Fruit fly (Drosophila melanogaster) whole organism, embryonic: Measurements from ENCODE around the gene Nf-YC.

ENCODE experiments used
- Antp ChIP-seq: fragments of 200-800 bp; sonication (Bioruptor generic); optimal IDR thresholded peaks from 3 replicates; lab custom pipeline; 2016; ENCODE audit warnings: missing biosample characterization, missing genetic modification characterization
- Bdp1 ChIP-seq: fragments of 200-800 bp; sonication (Bioruptor generic); optimal IDR thresholded peaks from 3 replicates; lab custom pipeline; 2016; ENCODE audit warnings: missing biosample characterization, missing genetic modification characterization
- Blimp-1 ChIP-seq: fragments of 200-800 bp; sonication (Bioruptor generic); optimal IDR thresholded peaks from 3 replicates; lab custom pipeline; 2018; ENCODE audit warnings: missing biosample characterization, missing genetic modification characterization, mild to moderate bottlenecking, moderate library complexity, missing genetic modification reagents
- Bteb2 ChIP-seq: fragments of 200-800 bp; sonication (Bioruptor generic); optimal IDR thresholded peaks from 2 replicates; lab custom pipeline; 2016; ENCODE audit warnings: missing biosample characterization, missing genetic modification characterization
- CG10654 ChIP-seq: fragments of 200-800 bp; sonication (Bioruptor generic); optimal IDR thresholded peaks from 2 replicates; lab custom pipeline; 2016; ENCODE audit warnings: missing biosample characterization, missing genetic modification characterization
- CG10979 ChIP-seq: fragments of 200-800 bp; sonication (Bioruptor generic); optimal IDR thresholded peaks from 2 replicates; lab custom pipeline; 2018; ENCODE audit warnings: missing biosample characterization, mild to moderate bottlenecking, missing genetic modification characterization, moderate library complexity
- CG12155 ChIP-seq: fragments of 200-800 bp; sonication (Bioruptor generic); optimal IDR thresholded peaks from 3 replicates; lab custom pipeline; 2016; ENCODE audit warnings: missing biosample characterization, missing genetic modification characterization
- CG12769 ChIP-seq: fragments of 200-800 bp; sonication (Bioruptor generic); optimal IDR thresholded peaks from 2 replicates; lab custom pipeline; 2019; ENCODE audit warnings: missing biosample characterization, mild to moderate bottlenecking, missing genetic modification characterization, moderate library complexity
- CG13624 ChIP-seq: fragments of 200-800 bp; sonication (Bioruptor generic); optimal IDR thresholded peaks from 2 replicates; lab custom pipeline; 2016; ENCODE audit warnings: missing biosample characterization, missing genetic modification characterization
- CG15601 ChIP-seq: fragments of 200-800 bp; sonication (Bioruptor generic); optimal IDR thresholded peaks from 3 replicates; lab custom pipeline; 2019; ENCODE audit warnings: missing biosample characterization, mild to moderate bottlenecking, missing genetic modification characterization, moderate library complexity
- CG1832 ChIP-seq: fragments of 200-800 bp; sonication (Bioruptor generic); optimal IDR thresholded peaks from 2 replicates; lab custom pipeline; 2017; ENCODE audit warnings: missing biosample characterization, mild to moderate bottlenecking, missing genetic modification characterization, inconsistent platforms
- CG18764 ChIP-seq: fragments of 200-800 bp; sonication (Bioruptor generic); optimal IDR thresholded peaks from 3 replicates; lab custom pipeline; 2016; ENCODE audit warnings: missing biosample characterization, missing genetic modification characterization
- CG2678 ChIP-seq: fragments of 200-800 bp; sonication (Bioruptor generic); optimal IDR thresholded peaks from 3 replicates; lab custom pipeline; 2019; ENCODE audit warnings: missing biosample characterization, mild to moderate bottlenecking, missing genetic modification characterization, moderate library complexity
- CG30431 ChIP-seq: fragments of 200-800 bp; sonication (Bioruptor generic); optimal IDR thresholded peaks from 2 replicates; lab custom pipeline; 2017; ENCODE audit warnings: missing biosample characterization, missing genetic modification characterization
- CG31441 ChIP-seq: fragments of 200-800 bp; sonication (Bioruptor generic); IDR thresholded peaks from 2 replicates; pipeline ENCODE4 v1.3.6; 2022; ENCODE audit warnings: missing biosample characterization, missing genetic modification characterization
- CG3281 ChIP-seq: fragments of 200-800 bp; sonication (Bioruptor generic); optimal IDR thresholded peaks from 3 replicates; lab custom pipeline; 2017; ENCODE audit warnings: missing biosample characterization, mild to moderate bottlenecking, missing genetic modification characterization
- CG4360 ChIP-seq: fragments of 200-800 bp; sonication (Bioruptor generic); IDR thresholded peaks from 2 replicates; pipeline ENCODE4 v1.3.6; 2022; ENCODE audit warnings: missing biosample characterization, missing genetic modification characterization
- CG4424 ChIP-seq: fragments of 200-800 bp; sonication (Bioruptor generic); optimal IDR thresholded peaks from 3 replicates; lab custom pipeline; 2016; ENCODE audit warnings: missing biosample characterization, missing genetic modification characterization
- CG6654 ChIP-seq: fragments of 200-800 bp; sonication (Bioruptor generic); optimal IDR thresholded peaks from 2 replicates; lab custom pipeline; 2017; ENCODE audit warnings: missing biosample characterization, mild to moderate bottlenecking, missing genetic modification characterization
- CG6854 ChIP-seq: fragments of 200-800 bp; sonication (Bioruptor generic); optimal IDR thresholded peaks from 3 replicates; lab custom pipeline; 2017; ENCODE audit warnings: missing biosample characterization, mild to moderate bottlenecking, missing genetic modification characterization
- CG9817 ChIP-seq: fragments of 200-800 bp; sonication (Bioruptor generic); optimal IDR thresholded peaks from 2 replicates; lab custom pipeline; 2018; ENCODE audit warnings: missing biosample characterization, mild to moderate bottlenecking, missing genetic modification characterization, moderate library complexity
- E2f2 ChIP-seq: fragments of 200-800 bp; sonication (Bioruptor generic); IDR thresholded peaks from 2 replicates; pipeline ENCODE4 v1.3.6; 2022; ENCODE audit warnings: missing biosample characterization, missing genetic modification characterization
- ERR ChIP-seq: fragments of 200-800 bp; sonication (Bioruptor generic); optimal IDR thresholded peaks from 2 replicates; lab custom pipeline; 2016; ENCODE audit warnings: missing biosample characterization, missing genetic modification characterization
- Hey ChIP-seq: fragments of 200-800 bp; sonication (Bioruptor generic); optimal IDR thresholded peaks from 3 replicates; lab custom pipeline; 2018; ENCODE audit warnings: missing biosample characterization, mild to moderate bottlenecking, missing genetic modification characterization
- Hr3 ChIP-seq: fragments of 200-800 bp; sonication (Bioruptor generic); optimal IDR thresholded peaks from 3 replicates; lab custom pipeline; 2016; ENCODE audit warnings: missing biosample characterization, missing genetic modification characterization
- Neu2 ChIP-seq: fragments of 200-800 bp; sonication (Bioruptor generic); optimal IDR thresholded peaks from 3 replicates; lab custom pipeline; 2016; ENCODE audit warnings: missing biosample characterization, missing genetic modification characterization, borderline replicate concordance
- Optix ChIP-seq: fragments of 200-800 bp; sonication (Bioruptor generic); IDR thresholded peaks from 3 replicates; pipeline ENCODE4 v1.3.6; 2022; ENCODE audit warnings: missing biosample characterization, missing genetic modification characterization
- TFAM ChIP-seq: fragments of 200-800 bp; sonication (Bioruptor generic); optimal IDR thresholded peaks from 2 replicates; lab custom pipeline; 2017; ENCODE audit warnings: missing biosample characterization, missing genetic modification characterization, inconsistent platforms
- ac ChIP-seq: fragments of 200-800 bp; sonication (Bioruptor generic); optimal IDR thresholded peaks from 3 replicates; lab custom pipeline; 2017; ENCODE audit warnings: missing biosample characterization, mild to moderate bottlenecking, missing genetic modification characterization
- al ChIP-seq: fragments of 200-800 bp; sonication (Bioruptor generic); IDR thresholded peaks from 2 replicates; pipeline ENCODE4 v1.3.6; 2022; ENCODE audit warnings: missing biosample characterization, missing genetic modification characterization
- ase ChIP-seq: fragments of 200-800 bp; sonication (Bioruptor generic); IDR thresholded peaks from 3 replicates; pipeline ENCODE4 v1.3.6; 2022; ENCODE audit warnings: missing biosample characterization, missing genetic modification characterization
- crol ChIP-seq: fragments of 200-800 bp; sonication (Bioruptor generic); IDR thresholded peaks from 2 replicates; pipeline ENCODE4 v1.3.6; 2022; ENCODE audit warnings: missing biosample characterization, missing genetic modification characterization
- dati ChIP-seq: fragments of 200-800 bp; sonication (Bioruptor generic); IDR thresholded peaks from 2 replicates; pipeline ENCODE4 v1.3.6; 2022; ENCODE audit warnings: missing biosample characterization, missing genetic modification characterization
- fd96Cb ChIP-seq: fragments of 200-800 bp; sonication (Bioruptor generic); optimal IDR thresholded peaks from 2 replicates; lab custom pipeline; 2018; ENCODE audit warnings: missing biosample characterization, mild to moderate bottlenecking, missing genetic modification characterization, moderate library complexity
- h ChIP-seq: fragments of >200 bp; optimal IDR thresholded peaks from 2 replicates; lab custom pipeline; 2017
- hb ChIP-seq: fragments of 200-800 bp; sonication (Bioruptor generic); IDR thresholded peaks from 3 replicates; pipeline ENCODE4 v1.3.6; 2022; ENCODE audit warnings: missing biosample characterization, missing genetic modification characterization; ENCODE audit not compliant: partially characterized antibody
- hkb ChIP-seq, 2 experiments: fragments of 200-800 bp in 1 of 2; fragments of >200 bp in 1 of 2; sonication (Bioruptor generic) in 1 of 2; IDR thresholded peaks in 1 of 2; optimal IDR thresholded peaks in 1 of 2; 2 replicates each; pipeline versions ENCODE4 v1.3.6 to Lab custom; 2017 to 2022; ENCODE audit warnings: missing biosample characterization in 1 of 2, missing genetic modification characterization in 1 of 2
- ind ChIP-seq: fragments of 200-800 bp; sonication (Bioruptor generic); optimal IDR thresholded peaks from 3 replicates; lab custom pipeline; 2016; ENCODE audit warnings: missing biosample characterization, missing genetic modification characterization
- kah ChIP-seq: fragments of 200-800 bp; sonication (Bioruptor generic); optimal IDR thresholded peaks from 2 replicates; lab custom pipeline; 2018; ENCODE audit warnings: missing biosample characterization, mild to moderate bottlenecking, missing genetic modification characterization
- nerfin-1 ChIP-seq: fragments of 200-800 bp; sonication (Bioruptor generic); optimal IDR thresholded peaks from 3 replicates; lab custom pipeline; 2019; ENCODE audit warnings: missing biosample characterization, mild to moderate bottlenecking, missing genetic modification characterization, moderate library complexity
- phol ChIP-seq: fragments of 200-800 bp; sonication (Bioruptor generic); optimal IDR thresholded peaks from 3 replicates; lab custom pipeline; 2018; ENCODE audit warnings: missing biosample characterization, mild to moderate bottlenecking, missing genetic modification characterization, moderate library complexity
- prd ChIP-seq, 3 experiments: fragments of >200 bp in 2 of 3; fragments of 200-800 bp in 1 of 3; sonication (Bioruptor generic) in 1 of 3; optimal IDR thresholded peaks in 2 of 3; IDR thresholded peaks in 1 of 3; 2 replicates in 2 of 3; 3 replicates in 1 of 3; pipeline versions ENCODE4 v1.3.6 to Lab custom; 2017 to 2022; ENCODE audit warnings: missing biosample characterization in 1 of 3, missing genetic modification characterization in 1 of 3
- scrt ChIP-seq: fragments of 200-800 bp; sonication (Bioruptor generic); optimal IDR thresholded peaks from 2 replicates; lab custom pipeline; 2018; ENCODE audit warnings: missing biosample characterization, mild to moderate bottlenecking, missing genetic modification characterization, moderate library complexity
- sens ChIP-seq: fragments of 200-800 bp; sonication (Bioruptor generic); peaks from one replicate; lab custom pipeline; 2016; ENCODE audit warnings: missing biosample characterization, missing genetic modification characterization
- tgo ChIP-seq: fragments of 200-800 bp; sonication (Bioruptor generic); IDR thresholded peaks from 3 replicates; pipeline ENCODE4 v1.3.6; 2022; ENCODE audit warnings: missing biosample characterization, missing genetic modification characterization
- unpg ChIP-seq: fragments of 200-800 bp; sonication (Bioruptor generic); optimal IDR thresholded peaks from 3 replicates; lab custom pipeline; 2018; ENCODE audit warnings: missing biosample characterization, mild to moderate bottlenecking, missing genetic modification characterization, moderate library complexity
- zfh1 ChIP-seq: fragments of 200-800 bp; sonication (Bioruptor generic); IDR thresholded peaks from 3 replicates; pipeline ENCODE4 v1.3.6; 2022; ENCODE audit warnings: missing biosample characterization, missing genetic modification characterization

The Nf-YC gene

DNA sequence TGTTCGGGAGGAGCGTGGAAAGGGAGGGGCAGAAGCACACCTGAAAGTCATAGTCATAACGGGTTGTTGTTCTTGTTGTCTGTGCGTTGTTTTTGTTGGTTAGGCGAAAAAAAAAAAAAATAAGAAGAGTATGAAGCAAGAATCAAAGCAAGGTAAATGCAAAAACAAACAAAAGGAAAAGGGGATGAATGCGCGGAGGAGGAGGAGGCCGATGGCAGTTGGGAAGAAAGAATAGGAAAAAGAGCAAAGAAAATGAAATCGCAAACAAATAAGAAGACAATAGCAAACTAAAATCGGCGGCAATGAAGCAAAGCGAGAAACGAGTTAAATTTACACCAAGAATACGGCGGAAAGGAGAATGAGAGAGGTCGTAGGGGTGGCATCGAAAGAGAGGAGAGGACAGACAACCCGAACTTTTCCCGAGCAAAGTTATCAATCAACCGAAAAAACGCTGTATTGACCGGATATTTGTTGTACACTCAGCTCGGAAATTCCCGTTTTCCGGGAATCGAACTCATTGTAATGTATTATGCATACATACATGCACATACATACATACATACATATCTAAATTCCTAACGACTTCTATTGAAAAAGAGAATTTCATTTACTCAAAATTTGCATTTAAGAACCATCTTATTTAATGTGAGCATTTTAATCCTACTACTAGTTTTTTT, 39.8 kb upstream of the Nf-YC start (continued):
- TF ChIP-seq CG18764 (GFP tag; lab: Kevin White, UChicago) (peak; percentile 3), CG6654 (GFP tag; lab: Kevin White, UChicago) (no peak), CG31441 (GFP tag; lab: Robert Waterston, UW) (peak; percentile 49), CG3281 (GFP tag; lab: Kevin White, UChicago) (peak; percentile 46), CG10979 (tag; lab: Kevin White, UChicago) (peak; percentile 50), sens (peak; percentile 58), CG13624 (GFP tag; lab: Kevin White, UChicago) (no peak), CG4360 (GFP tag; lab: Robert Waterston, UW) (peak; percentile 40), Bdp1 (GFP tag; lab: Kevin White, UChicago) (no peak), ERR (no peak), Blimp-1 (peak; percentile 35), fd96Cb (tag; lab: Kevin White, UChicago) (peak; percentile 35), ase (GFP tag; lab: Robert Waterston, UW) (0 out of 3 replicates have a peak, but pooled peaks have one; percentile 20), CG4424 (GFP tag; lab: Kevin White, UChicago) (peak; percentile 41), CG30431 (GFP tag; lab: Kevin White, UChicago) (no peak), kah (GFP tag; lab: Kevin White, UChicago) (no peak), prd (optimal IDR thresholded peaks at IDR 0.05; lab: Kevin White, UChicago) (no peak), prd (GFP tag; IDR thresholded peaks at IDR 0.05; lab: Robert Waterston, UW) (peak; percentile 22; the same call in 1 of the 3 replicates), crol (no peak), Hr3 (GFP tag; lab: Kevin White, UChicago) (no peak), CG2678 (tag; lab: Kevin White, UChicago) (peak; percentile 61), zfh1 (GFP tag; lab: Robert Waterston, UW) (peak; percentile 43; the same call in 1 of the 3 replicates), dati (GFP tag; lab: Robert Waterston, UW) (no peak), al (GFP tag; lab: Robert Waterston, UW) (0 out of 2 replicates have a peak, but pooled peaks have one; percentile 28), CG9817 (tag; lab: Kevin White, UChicago) (no peak), unpg (peak; percentile 11), tgo (GFP tag; lab: Robert Waterston, UW) (peak; percentile 42; the same call in 1 of the 3 replicates)

DNA sequence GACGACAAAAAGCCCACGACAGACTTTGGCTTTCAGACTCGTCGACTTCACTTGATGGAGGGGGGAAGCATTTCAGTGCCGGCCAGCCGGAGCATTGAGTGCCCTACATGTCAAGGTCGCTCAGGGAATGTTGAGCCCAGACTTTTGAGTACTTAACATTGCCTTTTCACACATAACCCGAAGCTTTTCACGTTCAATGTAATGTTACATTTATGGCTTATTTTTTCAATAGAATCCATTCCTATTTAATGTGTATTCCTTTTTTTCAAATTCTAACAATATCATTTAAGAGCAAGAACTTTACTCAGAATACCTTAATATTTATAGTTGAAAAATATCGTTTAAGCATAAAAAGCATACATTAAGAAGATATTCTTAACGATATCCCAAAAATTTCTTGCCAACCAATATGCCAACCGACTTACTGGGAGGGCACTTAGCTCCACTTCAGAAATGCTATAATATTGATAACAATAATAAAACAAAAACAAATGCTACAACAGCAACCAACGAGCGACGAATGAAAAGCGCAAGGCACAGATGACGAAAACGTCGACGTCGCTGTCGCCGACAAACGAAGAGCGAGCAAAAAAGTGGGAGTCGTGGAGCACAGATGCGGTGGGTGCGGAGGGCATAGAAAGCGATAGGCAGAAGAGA, 39.2 kb upstream of the Nf-YC start:
- TF ChIP-seq Neu2 (GFP tag; lab: Kevin White, UChicago) (peak; percentile 7), CG6854 (GFP tag; lab: Kevin White, UChicago) (peak; percentile 81), h (no peak), Bteb2 (GFP tag; lab: Kevin White, UChicago) (no peak), TFAM (GFP tag; lab: Kevin White, UChicago) (peak; percentile 55), al (GFP tag; lab: Robert Waterston, UW) (peak; percentile 78), nerfin-1 (peak; percentile 72), tgo (GFP tag; lab: Robert Waterston, UW) (peak; percentile 71), CG10654 (GFP tag; lab: Kevin White, UChicago) (peak; percentile 70), scrt (GFP tag; lab: Kevin White, UChicago) (peak; percentile 76), hkb (optimal IDR thresholded peaks at IDR 0.05; lab: Kevin White, UChicago) (no peak), hkb (GFP tag; IDR thresholded peaks at IDR 0.05; lab: Robert Waterston, UW) (peak; percentile 65; the same call in 1 of the 2 replicates), CG1832 (GFP tag; lab: Kevin White, UChicago) (no peak), CG15601 (peak; percentile 30), ac (GFP tag; lab: Kevin White, UChicago) (no peak), phol (tag; lab: Kevin White, UChicago) (peak; percentile 90), CG12155 (GFP tag; lab: Kevin White, UChicago) (peak; percentile 79), CG12769 (tag; lab: Kevin White, UChicago) (peak; percentile 66), E2f2 (no peak), Hey (tag; lab: Kevin White, UChicago) (no peak), hb (GFP tag; lab: Robert Waterston, UW) (no peak), Optix (GFP tag; lab: Robert Waterston, UW) (peak; percentile 52; the same call in 1 of the 3 replicates), ind (GFP tag; lab: Kevin White, UChicago) (peak; percentile 89), Antp (GFP tag; lab: Kevin White, UChicago) (peak; percentile 83)
